Worm (Caenorhabditis elegans) whole organism, young adult: ENCODE data around the gene kin-19.

ENCODE experiments used
- athp-1 ChIP-seq: sonication (generic microtip); optimal IDR thresholded peaks from 2 replicates; lab custom pipeline; 2017; ENCODE audit warnings: mild to moderate bottlenecking, missing genetic modification characterization, missing compliant biosample characterization
- attf-5 ChIP-seq: fragments of 200-800 bp; sonication (Bioruptor generic); optimal IDR thresholded peaks from 2 replicates; lab custom pipeline; 2018; ENCODE audit warnings: mild to moderate bottlenecking, missing genetic modification characterization, missing compliant biosample characterization
- egl-18 ChIP-seq: fragments of 200-800 bp; sonication (Bioruptor generic); IDR thresholded peaks from 2 replicates; pipeline ENCODE4 v1.3.6; 2022; ENCODE audit warnings: missing genetic modification reagents, missing genetic modification characterization, missing compliant biosample characterization
- nhr-90 ChIP-seq: sonication (generic microtip); optimal IDR thresholded peaks from 2 replicates; lab custom pipeline; 2016; ENCODE audit warnings: missing genotype, mild to moderate bottlenecking, missing genetic modification characterization, missing compliant biosample characterization
- pbrm-1 ChIP-seq: fragments of 200-800 bp; sonication (Bioruptor generic); IDR thresholded peaks from 2 replicates; pipeline ENCODE4 v1.3.6; 2022; ENCODE audit warnings: missing genetic modification reagents, missing genetic modification characterization, missing compliant biosample characterization
- sea-2 ChIP-seq: fragments of 200-800 bp; sonication (Bioruptor generic); IDR thresholded peaks from 2 replicates; pipeline ENCODE4 v1.3.6; 2022; ENCODE audit warnings: missing genetic modification characterization, missing compliant biosample characterization
- snpc-1.3 ChIP-seq: sonication (generic microtip); optimal IDR thresholded peaks from 2 replicates; lab custom pipeline; 2017; ENCODE audit warnings: missing genetic modification characterization, mild to moderate bottlenecking, missing compliant biosample characterization, antibody characterized with exemption, moderate library complexity, missing genotype, missing genetic modification reagents; ENCODE audit not compliant: insufficient read depth
- xnd-1 ChIP-seq: sonication (generic microtip); optimal IDR thresholded peaks from 2 replicates; lab custom pipeline; 2016; ENCODE audit warnings: missing genotype, missing genetic modification reagents, missing genetic modification characterization, missing compliant biosample characterization
- zim-3 ChIP-seq: sonication (generic microtip); optimal IDR thresholded peaks from 2 replicates; lab custom pipeline; 2017; ENCODE audit warnings: mild to moderate bottlenecking, missing genetic modification characterization, moderate library complexity, missing compliant biosample characterization

DNA sequence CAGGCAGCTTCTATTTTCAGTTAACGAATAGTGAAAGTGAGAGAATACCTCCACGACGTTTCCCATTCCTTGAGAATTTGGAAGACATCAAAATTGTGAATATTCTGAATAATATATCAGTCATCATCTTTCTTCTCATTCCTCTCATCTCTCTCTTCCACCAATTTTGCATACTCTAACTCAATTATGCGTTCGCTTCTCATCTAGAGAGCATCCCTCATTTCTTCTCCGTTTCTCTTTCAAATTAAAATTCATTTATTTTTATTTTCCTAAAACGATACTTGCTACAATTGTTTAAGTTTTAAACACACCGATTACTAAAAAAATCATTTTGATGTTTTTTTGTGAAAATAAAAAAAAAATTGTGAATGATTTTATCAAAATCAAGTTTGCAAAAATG, 16.7 kb upstream of the kin-19 start:
- TF ChIP-seq nhr-90 (tag; lab: Kevin White, UChicago): no peak
- TF ChIP-seq xnd-1 (tag; lab: Kevin White, UChicago): no peak
- TF ChIP-seq zim-3 (tag; lab: Kevin White, UChicago): no peak
- TF ChIP-seq attf-5 (GFP tag; lab: Kevin White, UChicago): no peak
- TF ChIP-seq sea-2 (GFP tag; lab: Robert Waterston, UW): no peak
- TF ChIP-seq pbrm-1 (GFP tag; lab: Robert Waterston, UW): no peak
- TF ChIP-seq egl-18 (GFP tag; lab: Robert Waterston, UW): no peak
- no peak for TF ChIP-seq athp-1
- TF ChIP-seq snpc-1.3 (tag; lab: Kevin White, UChicago): no peak
